Worm (Caenorhabditis elegans): Measurements from ENCODE around the gene H02F09.2.

- TF ChIP-seq snpc-3.4 (tag; optimal IDR thresholded peaks at IDR 0.05) (no peak), ceh-91 (GFP tag; IDR thresholded peaks at IDR 0.05) (no peak), nfya-2 (GFP tag; IDR thresholded peaks at IDR 0.05) (no peak), lin-35 (GFP tag; optimal IDR thresholded peaks at IDR 0.05) (no peak), egl-44 (GFP tag; IDR thresholded peaks at IDR 0.05) (no peak), B0035.1 (tag; optimal IDR thresholded peaks at IDR 0.05) (no peak), ceh-40 (GFP tag; IDR thresholded peaks at IDR 0.05) (no peak), F49E8.2 (tag; optimal IDR thresholded peaks at IDR 0.05; ENCODE audit: insufficient read depth) (no peak), gei-17 (GFP tag; optimal IDR thresholded peaks at IDR 0.05) (no peak), K11D2.4 (GFP tag; IDR thresholded peaks at IDR 0.05) (no peak), nhr-27 (tag; optimal IDR thresholded peaks at IDR 0.05) (no peak), mcd-1 (GFP tag; IDR thresholded peaks at IDR 0.05) (no peak), bed-1 (GFP tag; IDR thresholded peaks at IDR 0.05) (no peak)
Measured at ce11 chrX:1571949-1572348, at the start of gene H02F09.2.
